Worm (Caenorhabditis elegans) whole organism, late embryonic: Measurements from ENCODE around the gene syx-3.

Source experiments
- F13H6.1 ChIP-seq: sonication (generic microtip); optimal IDR thresholded peaks from 2 replicates; lab custom pipeline; 2016; ENCODE audit warnings: missing genetic modification characterization, missing compliant biosample characterization
- K02D7.2 ChIP-seq: sonication (generic microtip); optimal IDR thresholded peaks from 2 replicates; lab custom pipeline; 2017; ENCODE audit warnings: mild to moderate bottlenecking, missing genetic modification characterization, missing compliant biosample characterization
- Y22D7AL.16 ChIP-seq: sonication (generic microtip); optimal IDR thresholded peaks from 2 replicates; lab custom pipeline; 2016; ENCODE audit warnings: missing genetic modification characterization, missing compliant biosample characterization
- ceh-14 ChIP-seq: sonication (generic microtip); optimal IDR thresholded peaks from 2 replicates; lab custom pipeline; 2016; ENCODE audit warnings: missing genotype, missing genetic modification characterization, missing compliant biosample characterization
- ceh-18 ChIP-seq: sonication (generic microtip); optimal IDR thresholded peaks from 2 replicates; lab custom pipeline; 2016; ENCODE audit warnings: missing genetic modification characterization, missing compliant biosample characterization
- ceh-19 ChIP-seq: fragments of 200-800 bp; sonication (Bioruptor generic); optimal IDR thresholded peaks from 2 replicates; lab custom pipeline; 2018; ENCODE audit warnings: mild to moderate bottlenecking, missing genetic modification characterization, missing compliant biosample characterization
- ceh-22 ChIP-seq: sonication (generic microtip); optimal IDR thresholded peaks from 2 replicates; lab custom pipeline; 2017; ENCODE audit warnings: missing biosample characterization, missing genetic modification characterization
- ceh-24 ChIP-seq: sonication (generic microtip); optimal IDR thresholded peaks from 2 replicates; lab custom pipeline; 2016; ENCODE audit warnings: mild to moderate bottlenecking, missing genetic modification characterization, missing compliant biosample characterization
- ceh-30 ChIP-seq: fragments of 150-350 bp; optimal IDR thresholded peaks from 2 replicates; lab custom pipeline; 2014; ENCODE audit warnings: missing biosample characterization, missing genetic modification characterization
- ceh-31 ChIP-seq: sonication (generic microtip); optimal IDR thresholded peaks from 2 replicates; lab custom pipeline; 2016; ENCODE audit warnings: missing genetic modification characterization, missing compliant biosample characterization
- ceh-34 ChIP-seq: sonication (generic microtip); optimal IDR thresholded peaks from 2 replicates; lab custom pipeline; 2016; ENCODE audit warnings: mild to moderate bottlenecking, missing genetic modification characterization, missing compliant biosample characterization
- ceh-45 ChIP-seq: fragments of 200-800 bp; sonication (Bioruptor generic); IDR thresholded peaks from 2 replicates; pipeline ENCODE4 v1.3.6; 2022; ENCODE audit warnings: missing genetic modification reagents, missing genetic modification characterization, missing compliant biosample characterization
- ceh-48 ChIP-seq: sonication (generic microtip); optimal IDR thresholded peaks from 2 replicates; lab custom pipeline; 2016; ENCODE audit warnings: missing genetic modification characterization, inconsistent platforms, missing compliant biosample characterization
- ceh-6 ChIP-seq: fragments of 200-800 bp; sonication (Bioruptor generic); optimal IDR thresholded peaks from 2 replicates; lab custom pipeline; 2018; ENCODE audit warnings: mild to moderate bottlenecking, missing genetic modification characterization, missing compliant biosample characterization
- dmd-4 ChIP-seq: sonication (generic microtip); optimal IDR thresholded peaks from 2 replicates; lab custom pipeline; 2016; ENCODE audit warnings: borderline replicate concordance, missing genetic modification characterization, missing compliant biosample characterization
- elt-2 ChIP-seq: sonication (generic microtip); optimal IDR thresholded peaks from 2 replicates; lab custom pipeline; 2016; ENCODE audit warnings: missing genetic modification reagents, missing genetic modification characterization, missing compliant biosample characterization
- elt-4 ChIP-seq: sonication (generic microtip); optimal IDR thresholded peaks from 2 replicates; lab custom pipeline; 2016; ENCODE audit warnings: missing genetic modification characterization, missing compliant biosample characterization
- eyg-1 ChIP-seq: sonication (generic microtip); optimal IDR thresholded peaks from 2 replicates; lab custom pipeline; 2016; ENCODE audit warnings: missing genotype, missing genetic modification characterization, missing compliant biosample characterization
- fax-1 ChIP-seq: sonication (generic microtip); optimal IDR thresholded peaks from 2 replicates; lab custom pipeline; 2016; ENCODE audit warnings: missing genotype, missing genetic modification characterization, missing compliant biosample characterization
- fkh-6 ChIP-seq: sonication (generic microtip); optimal IDR thresholded peaks from 2 replicates; lab custom pipeline; 2016; ENCODE audit warnings: missing genetic modification characterization, missing compliant biosample characterization
- hlh-15 ChIP-seq: sonication (generic microtip); optimal IDR thresholded peaks from 2 replicates; lab custom pipeline; 2016; ENCODE audit warnings: missing genetic modification characterization, missing compliant biosample characterization
- hlh-8 ChIP-seq: sonication (generic microtip); optimal IDR thresholded peaks from 2 replicates; lab custom pipeline; 2016; ENCODE audit warnings: missing genotype, missing genetic modification characterization, missing compliant biosample characterization
- lin-11 ChIP-seq: fragments of 200-800 bp; sonication (Bioruptor generic); optimal IDR thresholded peaks from 2 replicates; lab custom pipeline; 2018; ENCODE audit warnings: mild to moderate bottlenecking, missing genetic modification characterization, missing compliant biosample characterization
- mec-3 ChIP-seq: sonication (generic microtip); optimal IDR thresholded peaks from 2 replicates; lab custom pipeline; 2016; ENCODE audit warnings: borderline replicate concordance, missing genetic modification characterization, missing compliant biosample characterization
- nfya-1 ChIP-seq: sonication (generic microtip); optimal IDR thresholded peaks from 2 replicates; lab custom pipeline; 2017; ENCODE audit warnings: missing genetic modification characterization, mild to moderate bottlenecking, missing compliant biosample characterization, antibody characterized with exemption, moderate library complexity
- nhr-232 ChIP-seq: sonication (generic microtip); optimal IDR thresholded peaks from 2 replicates; lab custom pipeline; 2016; ENCODE audit warnings: missing genetic modification characterization, missing compliant biosample characterization
- npax-4 ChIP-seq: sonication (generic microtip); optimal IDR thresholded peaks from 2 replicates; lab custom pipeline; 2016; ENCODE audit warnings: missing genetic modification characterization, missing compliant biosample characterization
- odd-2 ChIP-seq: sonication (generic microtip); optimal IDR thresholded peaks from 2 replicates; lab custom pipeline; 2017; ENCODE audit warnings: antibody characterized with exemption, mild to moderate bottlenecking, missing genetic modification characterization, missing compliant biosample characterization
- pat-9 ChIP-seq: fragments of 200-800 bp; sonication (Bioruptor generic); optimal IDR thresholded peaks from 2 replicates; lab custom pipeline; 2018; ENCODE audit warnings: mild to moderate bottlenecking, missing genetic modification characterization, moderate library complexity, missing compliant biosample characterization
- pax-1 ChIP-seq: fragments of 150-350 bp; optimal IDR thresholded peaks from 2 replicates; lab custom pipeline; 2014; ENCODE audit warnings: missing biosample characterization, missing genetic modification characterization
- pros-1 ChIP-seq: fragments of 150-350 bp; optimal IDR thresholded peaks from 2 replicates; lab custom pipeline; 2014; ENCODE audit warnings: missing biosample characterization, missing genetic modification reagents, missing genetic modification characterization
- ref-2 ChIP-seq: sonication (generic microtip); optimal IDR thresholded peaks from 2 replicates; lab custom pipeline; 2016; ENCODE audit warnings: missing genetic modification characterization, missing compliant biosample characterization
- rnt-1 ChIP-seq: sonication (generic microtip); optimal IDR thresholded peaks from 2 replicates; lab custom pipeline; 2016; ENCODE audit warnings: missing genetic modification characterization, missing compliant biosample characterization
- sox-2 ChIP-seq: fragments of 200-800 bp; sonication (Bioruptor generic); IDR thresholded peaks from 2 replicates; pipeline ENCODE4 v1.3.6; 2022; ENCODE audit warnings: missing genetic modification reagents, missing genetic modification characterization, missing compliant biosample characterization
- unc-3 ChIP-seq, 2 experiments: fragments of 200-800 bp in 1 of 2; sonication (Bioruptor generic) in 1 of 2; sonication (generic microtip) in 1 of 2; conservative IDR thresholded peaks in 1 of 2; optimal IDR thresholded peaks in 1 of 2; 2 replicates each; pipeline versions ENCODE4 v1.3.6 to Lab custom; 2016 to 2022; ENCODE audit warnings: missing compliant biosample characterization in 2 of 2, missing genetic modification characterization in 2 of 2, missing genetic modification reagents in 1 of 2
- unc-42 ChIP-seq: sonication (generic microtip); optimal IDR thresholded peaks from 2 replicates; lab custom pipeline; 2016; ENCODE audit warnings: missing genotype, missing genetic modification characterization, missing compliant biosample characterization
- unc-55 ChIP-seq: sonication (generic microtip); optimal IDR thresholded peaks from 2 replicates; lab custom pipeline; 2017; ENCODE audit warnings: missing biosample characterization, missing genetic modification reagents, missing genetic modification characterization
- zip-5 ChIP-seq: sonication (generic microtip); optimal IDR thresholded peaks from 2 replicates; lab custom pipeline; 2016; ENCODE audit warnings: missing genetic modification characterization, missing compliant biosample characterization
- ztf-16 ChIP-seq: sonication (generic microtip); optimal IDR thresholded peaks from 2 replicates; lab custom pipeline; 2017; ENCODE audit warnings: missing genetic modification characterization, missing compliant biosample characterization

The syx-3 gene

ce11 chrX:5368220-5368619 lies 19.3 kb downstream of the syx-3 start, which contains the start of gene jkk-1 (continued):
- TF ChIP-seq ceh-19 (GFP tag; lab: Kevin White, UChicago) (peak; percentile 44), ceh-18 (no peak), rnt-1 (tag; lab: Kevin White, UChicago) (no peak), ceh-31 (tag; lab: Kevin White, UChicago) (peak; percentile 64), unc-3 (GFP tag; conservative IDR thresholded peaks at IDR 0.05; lab: Robert Waterston, UW) (no peak), unc-3 (tag; optimal IDR thresholded peaks at IDR 0.05; lab: Kevin White, UChicago) (no peak), nhr-232 (tag; lab: Kevin White, UChicago) (no peak), ceh-14 (peak; percentile 32), nfya-1 (tag; lab: Kevin White, UChicago) (peak; percentile 59), ceh-45 (GFP tag; lab: Robert Waterston, UW) (no peak), hlh-15 (tag; lab: Kevin White, UChicago) (no peak), npax-4 (tag; lab: Kevin White, UChicago) (no peak), pax-1 (tag; lab: Kevin White, UChicago) (no peak), ceh-34 (tag; lab: Kevin White, UChicago) (peak; percentile 46), eyg-1 (tag; lab: Kevin White, UChicago) (no peak)

DNA sequence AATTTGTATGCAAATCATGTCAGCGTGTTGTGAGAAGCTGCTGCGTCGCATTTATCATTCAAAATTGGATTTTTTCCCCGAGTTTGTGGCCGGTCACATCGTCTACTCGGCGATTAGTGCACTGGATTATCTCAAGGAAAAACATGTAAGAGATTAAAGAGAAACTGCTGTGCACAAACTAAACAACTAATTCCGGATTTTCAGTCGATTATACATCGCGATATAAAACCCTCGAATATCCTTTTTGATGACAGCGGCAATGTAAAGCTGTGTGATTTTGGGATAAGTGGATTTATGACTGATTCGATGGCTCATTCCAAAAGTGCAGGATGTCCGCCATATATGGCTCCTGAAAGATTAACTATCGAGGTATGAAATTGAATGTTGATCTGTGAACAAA lies 21.7 kb downstream of the syx-3 start:
- no peak for TF ChIP-seq ceh-30 (tag; lab: Kevin White, UChicago)

DNA sequence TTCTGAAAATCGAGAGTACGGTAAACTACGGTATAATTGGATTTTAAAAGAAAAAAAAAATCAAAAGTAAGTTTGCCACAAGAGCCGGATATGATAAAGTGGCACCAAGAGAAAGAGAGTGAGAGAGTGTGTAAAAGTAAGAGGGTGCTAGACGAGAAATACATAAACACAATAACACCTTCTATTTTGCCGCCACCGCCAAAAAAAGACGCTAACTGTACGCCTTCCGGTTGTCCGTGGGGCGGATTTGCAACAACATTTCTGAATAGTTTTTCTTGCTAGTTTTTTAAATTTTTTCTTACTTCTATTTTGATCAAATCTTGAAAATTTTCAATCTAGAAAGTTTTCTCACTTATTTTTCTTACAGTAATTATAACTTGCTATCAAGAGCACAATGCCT lies 23.7 kb downstream of the syx-3 start, which contains the start of gene F35C8.8:
F35C8.8 (minus strand) TSS at position 2 of the 400 bp plus-strand sequence.
- TF ChIP-seq ceh-14 (no peak), ceh-30 (tag; lab: Kevin White, UChicago) (no peak), dmd-4 (no peak)

ce11 chrX:5373597-5373996 lies 24.7 kb downstream of the syx-3 start:
- TF ChIP-seq elt-4 (tag; lab: Kevin White, UChicago) (no peak), pros-1 (tag; lab: Kevin White, UChicago) (no peak), ceh-24 (tag; lab: Kevin White, UChicago) (no peak), unc-3 (GFP tag; conservative IDR thresholded peaks at IDR 0.05; lab: Robert Waterston, UW) (no peak), unc-3 (tag; optimal IDR thresholded peaks at IDR 0.05; lab: Kevin White, UChicago) (no peak), ceh-22 (tag; lab: Kevin White, UChicago) (no peak), ztf-16 (tag; lab: Kevin White, UChicago) (no peak), K02D7.2 (tag; lab: Kevin White, UChicago) (no peak), pax-1 (tag; lab: Kevin White, UChicago) (no peak), F13H6.1 (tag; lab: Kevin White, UChicago) (no peak), ref-2 (tag; lab: Kevin White, UChicago) (no peak), ceh-31 (tag; lab: Kevin White, UChicago) (no peak)

DNA sequence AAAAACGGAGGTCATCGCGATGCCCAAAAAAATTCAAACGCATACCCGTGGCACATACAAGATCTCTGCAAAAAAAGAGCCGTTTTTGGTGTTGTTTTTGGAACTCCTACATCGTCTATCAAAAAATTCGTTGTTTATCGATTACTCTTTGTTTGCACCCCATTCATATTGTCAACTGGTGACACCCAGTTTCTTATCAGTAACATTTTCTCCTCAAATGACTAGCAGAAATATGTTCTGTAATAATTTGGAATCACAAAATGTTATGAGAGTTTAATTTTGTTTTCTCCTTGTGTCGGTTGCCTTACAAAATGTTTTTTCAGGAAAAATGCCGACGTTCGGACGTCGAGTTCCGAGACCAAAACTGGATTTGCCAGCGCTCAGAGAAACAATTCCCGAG lies 25.8 kb downstream of the syx-3 start, which contains the start of gene sek-4:
sek-4 (plus strand) TSS at position 318 of the 400 bp plus-strand sequence.
- no peak for TF ChIP-seq ceh-24 (tag; lab: Kevin White, UChicago)
- no peak for TF ChIP-seq fax-1 (tag; lab: Kevin White, UChicago)
- TF ChIP-seq elt-2 (tag; lab: Kevin White, UChicago) = peak; percentile 10
- no peak for TF ChIP-seq ceh-6 (GFP tag; lab: Kevin White, UChicago)
- no peak for TF ChIP-seq pat-9 (tag; lab: Kevin White, UChicago)
- TF ChIP-seq Y22D7AL.16 = no peak
- TF ChIP-seq, all 69 proteins: peak for 1

DNA sequence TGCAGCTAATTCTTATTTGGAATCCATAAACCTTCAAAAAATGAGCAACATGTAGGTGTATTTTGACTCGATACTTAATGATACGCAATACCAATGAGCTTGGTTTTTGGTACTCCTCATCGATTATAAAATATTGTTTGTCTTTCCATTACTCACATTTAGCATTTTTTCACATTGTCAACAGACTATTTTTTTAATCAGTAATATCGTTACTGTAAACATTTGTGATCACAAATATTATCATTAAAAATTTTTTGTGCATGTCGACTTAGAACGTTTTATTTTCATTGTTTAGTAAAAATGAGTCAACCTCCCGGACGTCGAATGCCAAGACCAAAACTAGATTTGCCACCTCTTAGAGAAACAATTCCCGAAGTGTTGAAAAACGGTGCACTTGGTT lies 28.4 kb downstream of the syx-3 start, which contains the start of gene sek-5:
sek-5 (plus strand) TSS at position 301 of the 400 bp plus-strand sequence.
- no peak for TF ChIP-seq hlh-8 (tag; lab: Kevin White, UChicago)
- no peak for TF ChIP-seq lin-11 (tag; lab: Kevin White, UChicago)
- no peak for TF ChIP-seq Y22D7AL.16
- no peak for TF ChIP-seq unc-55
- no peak for TF ChIP-seq odd-2
- TF ChIP-seq ceh-19 (GFP tag; lab: Kevin White, UChicago) = no peak
- no peak for TF ChIP-seq ceh-30 (tag; lab: Kevin White, UChicago)
- no peak for TF ChIP-seq ceh-31 (tag; lab: Kevin White, UChicago)
- TF ChIP-seq zip-5 (tag; lab: Kevin White, UChicago) = no peak
- no peak for TF ChIP-seq pax-1 (tag; lab: Kevin White, UChicago)
- no peak for TF ChIP-seq fkh-6 (tag; lab: Kevin White, UChicago)
- TF ChIP-seq pros-1 (tag; lab: Kevin White, UChicago) = no peak
- TF ChIP-seq unc-42 (tag; lab: Kevin White, UChicago) = no peak
- TF ChIP-seq ceh-14 = no peak
- TF ChIP-seq mec-3 (tag; lab: Kevin White, UChicago) = no peak
- TF ChIP-seq ceh-48 (tag; lab: Kevin White, UChicago) = no peak
- TF ChIP-seq sox-2 = no peak
- TF ChIP-seq, all 69 proteins: peak for 0
